Worm (Caenorhabditis elegans) whole organism, mixed stage, embryonic: ENCODE results near the gene F21C10.11.

ENCODE experiments used
- bed-3 ChIP-seq: fragments of 200-800 bp; sonication (Bioruptor generic); optimal IDR thresholded peaks from 3 replicates; lab custom pipeline; 2018; ENCODE audit warnings: mild to moderate bottlenecking, missing genetic modification characterization, moderate library complexity, missing compliant biosample characterization
- blmp-1 ChIP-seq: fragments of 150-350 bp; optimal IDR thresholded peaks from 2 replicates; lab custom pipeline; 2014; ENCODE audit warnings: missing biosample characterization, missing genetic modification characterization
- ceh-39 ChIP-seq: fragments of 150-350 bp; optimal IDR thresholded peaks from 2 replicates; lab custom pipeline; 2014; ENCODE audit warnings: missing biosample characterization, missing genetic modification characterization
- ceh-43 ChIP-seq: fragments of 200-800 bp; sonication (Bioruptor generic); optimal IDR thresholded peaks from 2 replicates; lab custom pipeline; 2018; ENCODE audit warnings: mild to moderate bottlenecking, missing genetic modification characterization, moderate library complexity, missing compliant biosample characterization
- ceh-83 ChIP-seq: fragments of 200-800 bp; sonication (Bioruptor generic); optimal IDR thresholded peaks from 2 replicates; lab custom pipeline; 2018; ENCODE audit warnings: mild to moderate bottlenecking, missing genetic modification characterization, missing compliant biosample characterization
- ces-1 ChIP-seq: fragments of 150-350 bp; optimal IDR thresholded peaks from 2 replicates; lab custom pipeline; 2014; ENCODE audit warnings: missing biosample characterization, missing genetic modification reagents, missing genetic modification characterization
- cnd-1 ChIP-seq: fragments of 200-800 bp; sonication (Bioruptor generic); optimal IDR thresholded peaks from 2 replicates; lab custom pipeline; 2018; ENCODE audit warnings: mild to moderate bottlenecking, missing genetic modification characterization, missing compliant biosample characterization
- drap-1 ChIP-seq: fragments of 200-800 bp; sonication (Bioruptor generic); optimal IDR thresholded peaks from 3 replicates; lab custom pipeline; 2018; ENCODE audit warnings: mild to moderate bottlenecking, missing genetic modification characterization, missing compliant biosample characterization
- elt-1 ChIP-seq: sonication (generic microtip); optimal IDR thresholded peaks from 2 replicates; lab custom pipeline; 2017; ENCODE audit warnings: missing genetic modification characterization, mild to moderate bottlenecking, missing compliant biosample characterization, antibody characterized with exemption, moderate library complexity, borderline replicate concordance; ENCODE audit not compliant: insufficient read depth
- elt-3 ChIP-seq: fragments of 150-350 bp; optimal IDR thresholded peaks from 2 replicates; lab custom pipeline; 2014; ENCODE audit warnings: missing biosample characterization, missing genetic modification characterization
- flh-1 ChIP-seq: fragments of 200-800 bp; sonication (Bioruptor generic); optimal IDR thresholded peaks from 2 replicates; lab custom pipeline; 2018; ENCODE audit warnings: mild to moderate bottlenecking, missing genetic modification characterization, moderate library complexity, missing compliant biosample characterization
- ham-2 ChIP-seq: fragments of 200-800 bp; sonication (Bioruptor generic); optimal IDR thresholded peaks from 2 replicates; lab custom pipeline; 2018; ENCODE audit warnings: mild to moderate bottlenecking, missing genetic modification characterization, missing compliant biosample characterization
- hlh-1 ChIP-seq: fragments of 150-350 bp; optimal IDR thresholded peaks from 2 replicates; lab custom pipeline; 2014; ENCODE audit warnings: missing biosample characterization, missing genetic modification reagents, missing genetic modification characterization
- lin-13 ChIP-seq: fragments of 150-350 bp; optimal IDR thresholded peaks from 2 replicates; lab custom pipeline; 2014; ENCODE audit warnings: missing biosample characterization, missing genetic modification characterization
- mab-5 ChIP-seq: fragments of 150-350 bp; optimal IDR thresholded peaks from 2 replicates; lab custom pipeline; 2014; ENCODE audit warnings: missing biosample characterization, missing genetic modification characterization
- mep-1 ChIP-seq: fragments of 150-350 bp; optimal IDR thresholded peaks from 2 replicates; lab custom pipeline; 2017; ENCODE audit warnings: missing biosample characterization, missing genetic modification reagents, missing genetic modification characterization, inconsistent platforms
- mls-2 ChIP-seq: sonication (generic microtip); optimal IDR thresholded peaks from 2 replicates; lab custom pipeline; 2016; ENCODE audit warnings: mild to moderate bottlenecking, missing genetic modification characterization, moderate library complexity, missing compliant biosample characterization
- nhr-12 ChIP-seq: fragments of 150-350 bp; optimal IDR thresholded peaks from 2 replicates; lab custom pipeline; 2014; ENCODE audit warnings: missing biosample characterization, missing genetic modification characterization
- nhr-2 ChIP-seq: fragments of 150-350 bp; optimal IDR thresholded peaks from 2 replicates; lab custom pipeline; 2014; ENCODE audit warnings: missing biosample characterization, missing genetic modification characterization
- nhr-237 ChIP-seq: fragments of 150-350 bp; optimal IDR thresholded peaks from 2 replicates; lab custom pipeline; 2014; ENCODE audit warnings: missing biosample characterization, missing genetic modification characterization
- nhr-28 ChIP-seq: fragments of 150-350 bp; optimal IDR thresholded peaks from 2 replicates; lab custom pipeline; 2014; ENCODE audit warnings: missing biosample characterization, missing genetic modification characterization
- nhr-76 ChIP-seq: sonication (generic microtip); optimal IDR thresholded peaks from 2 replicates; lab custom pipeline; 2017; ENCODE audit warnings: missing biosample characterization, missing genetic modification characterization
- pha-4 ChIP-seq: fragments of 150-350 bp; optimal IDR thresholded peaks from 2 replicates; lab custom pipeline; 2018; ENCODE audit warnings: missing biosample characterization, missing genetic modification reagents, missing genetic modification characterization
- sem-2 ChIP-seq: fragments of 200-800 bp; sonication (Bioruptor generic); optimal IDR thresholded peaks from 2 replicates; lab custom pipeline; 2018; ENCODE audit warnings: mild to moderate bottlenecking, missing genetic modification characterization, missing compliant biosample characterization
- snpc-4 ChIP-seq: fragments of 150-350 bp; optimal IDR thresholded peaks from 2 replicates; lab custom pipeline; 2014; ENCODE audit warnings: missing biosample characterization, missing genetic modification characterization
- sptf-1 ChIP-seq: sonication (generic microtip); optimal IDR thresholded peaks from 2 replicates; lab custom pipeline; 2017; ENCODE audit warnings: mild to moderate bottlenecking, missing genetic modification characterization, moderate library complexity, missing compliant biosample characterization
- tbx-8 ChIP-seq: fragments of 200-800 bp; sonication (Bioruptor generic); optimal IDR thresholded peaks from 2 replicates; lab custom pipeline; 2018; ENCODE audit warnings: mild to moderate bottlenecking, missing genetic modification characterization, moderate library complexity, missing compliant biosample characterization
- unc-120 ChIP-seq: sonication (generic microtip); optimal IDR thresholded peaks from 2 replicates; lab custom pipeline; 2017; ENCODE audit warnings: missing genetic modification characterization, missing compliant biosample characterization; ENCODE audit not compliant: poor library complexity, severe bottlenecking
- unc-39 ChIP-seq: fragments of 150-350 bp; optimal IDR thresholded peaks from 2 replicates; lab custom pipeline; 2014; ENCODE audit warnings: missing biosample characterization, missing genetic modification characterization
- unc-62 ChIP-seq: fragments of 150-350 bp; optimal IDR thresholded peaks from 2 replicates; lab custom pipeline; 2014; ENCODE audit warnings: missing biosample characterization, missing genetic modification reagents, missing genetic modification characterization
- zip-8 ChIP-seq: fragments of 150-350 bp; optimal IDR thresholded peaks from 2 replicates; lab custom pipeline; 2014; ENCODE audit warnings: missing biosample characterization, missing genetic modification characterization

F21C10.11 gene

ce11 chrV:9126316-9126715 lies 3.0 kb downstream of the F21C10.11 start, which contains the start of gene F21C10.4:
TSS of gene F21C10.4 (plus strand) at chrV:9126616.
- TF ChIP-seq zip-8 (tag; lab: Kevin White, UChicago) (no peak), mep-1 (no peak), snpc-4 (no peak), nhr-76 (no peak), flh-1 (GFP tag; lab: Kevin White, UChicago) (no peak), lin-13 (tag; lab: Kevin White, UChicago) (no peak), unc-120 (tag; lab: Kevin White, UChicago) (no peak), sptf-1 (no peak), nhr-237 (tag; lab: Kevin White, UChicago) (no peak), ces-1 (GFP tag; lab: Kevin White, UChicago) (no peak)

ce11 chrV:9127773-9128172 lies 4.5 kb downstream of the F21C10.11 start, which contains the start of gene F21C10.3:
TSS of gene F21C10.3 (plus strand) at chrV:9128073.
- TF ChIP-seq mls-2 (no peak), ceh-83 (no peak), sptf-1 (no peak), snpc-4 (no peak), bed-3 (GFP tag; lab: Kevin White, UChicago) (no peak), elt-1 (tag; lab: Kevin White, UChicago) (no peak), ceh-39 (tag; lab: Kevin White, UChicago) (no peak), unc-39 (tag; lab: Kevin White, UChicago) (no peak), tbx-8 (GFP tag; lab: Kevin White, UChicago) (no peak), nhr-28 (tag; lab: Kevin White, UChicago) (no peak), elt-3 (no peak), nhr-76 (no peak), nhr-237 (tag; lab: Kevin White, UChicago) (no peak), pha-4 (no peak)

- TF ChIP-seq tbx-8 (GFP tag; lab: Kevin White, UChicago) (no peak), nhr-76 (no peak), unc-39 (tag; lab: Kevin White, UChicago) (no peak), nhr-2 (tag; lab: Kevin White, UChicago) (no peak), hlh-1 (tag; lab: Kevin White, UChicago) (no peak), mep-1 (no peak), sptf-1 (no peak), unc-62 (GFP tag; lab: Kevin White, UChicago) (no peak), zip-8 (tag; lab: Kevin White, UChicago) (no peak), bed-3 (GFP tag; lab: Kevin White, UChicago) (no peak), mab-5 (tag; lab: Kevin White, UChicago) (no peak), cnd-1 (tag; lab: Kevin White, UChicago) (no peak), blmp-1 (no peak), ces-1 (GFP tag; lab: Kevin White, UChicago) (no peak), drap-1 (GFP tag; lab: Kevin White, UChicago) (no peak), nhr-28 (tag; lab: Kevin White, UChicago) (no peak), flh-1 (GFP tag; lab: Kevin White, UChicago) (no peak)
- TF ChIP-seq, all 35 proteins: peak for 0
Observed at ce11 chrV:9128562-9128961, 5.3 kb downstream of the F21C10.11 start.

- TF ChIP-seq elt-1 (tag; lab: Kevin White, UChicago) (no peak), unc-39 (tag; lab: Kevin White, UChicago) (no peak), mep-1 (no peak), ham-2 (GFP tag; lab: Kevin White, UChicago) (no peak), nhr-12 (tag; lab: Kevin White, UChicago) (no peak), drap-1 (GFP tag; lab: Kevin White, UChicago) (no peak), sptf-1 (no peak), ceh-39 (tag; lab: Kevin White, UChicago) (no peak), ceh-83 (no peak), tbx-8 (GFP tag; lab: Kevin White, UChicago) (no peak), cnd-1 (tag; lab: Kevin White, UChicago) (no peak), pha-4 (no peak), ceh-43 (no peak), hlh-1 (tag; lab: Kevin White, UChicago) (no peak), unc-62 (GFP tag; lab: Kevin White, UChicago) (no peak), sem-2 (GFP tag; lab: Kevin White, UChicago) (no peak), flh-1 (GFP tag; lab: Kevin White, UChicago) (no peak), elt-3 (no peak)
Observed at ce11 chrV:9130766-9131165, 7.5 kb downstream of the F21C10.11 start, which contains the start of gene F21C10.19. TSS of gene F21C10.19 (plus strand) at chrV:9131066.
